Fruit fly (Drosophila melanogaster) whole organism: Measurements from ENCODE around the gene SWIP.

Source experiments
- CG8478 ChIP-seq: fragments of >200 bp; optimal IDR thresholded peaks from 2 replicates; lab custom pipeline; 2018; ENCODE audit warnings: inconsistent platforms
- Dll ChIP-seq: fragments of >200 bp; optimal IDR thresholded peaks from 2 replicates; lab custom pipeline; 2017
- pan ChIP-seq: fragments of >200 bp; optimal IDR thresholded peaks from 2 replicates; lab custom pipeline; 2017
- psq ChIP-seq: fragments of >200 bp; optimal IDR thresholded peaks from 2 replicates; lab custom pipeline; 2017
- usp ChIP-seq: fragments of >200 bp; optimal IDR thresholded peaks from 2 replicates; lab custom pipeline; 2017; ENCODE audit warnings: missing biosample characterization, missing genetic modification characterization, mixed read lengths

DNA sequence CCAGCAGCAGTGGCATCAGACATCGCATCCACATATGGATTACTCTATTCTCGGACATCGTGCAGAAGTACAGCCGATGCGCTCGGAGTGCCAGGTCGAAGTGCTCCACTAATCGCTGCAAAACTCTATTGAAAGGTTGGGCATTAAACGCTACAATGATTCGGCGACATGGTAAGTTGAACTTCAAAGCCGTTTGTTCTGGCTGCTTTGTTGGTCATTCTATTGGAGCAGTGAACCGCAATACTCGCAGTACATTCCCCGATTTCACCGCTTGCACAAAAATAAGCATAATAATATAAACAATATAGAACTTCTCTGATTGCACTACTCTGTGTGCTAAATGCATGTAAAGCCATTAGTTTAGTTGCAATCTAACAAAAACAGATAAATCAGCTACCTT, 47.1 kb upstream of the SWIP start, which contains the start of gene CG12507:
- TF ChIP-seq pan: no peak
- no peak for TF ChIP-seq psq (lab: Kevin White, UChicago)
- no peak for TF ChIP-seq CG8478 (lab: Kevin White, UChicago)
- no peak for TF ChIP-seq usp (GFP tag; lab: Kevin White, UChicago)
- no peak for TF ChIP-seq Dll (lab: Kevin White, UChicago)
